Worm (Caenorhabditis elegans): ENCODE results near the gene cdr-3.

- TF ChIP-seq him-1 (tag; optimal IDR thresholded peaks at IDR 0.05) (no peak), W03F9.2 (tag; optimal IDR thresholded peaks at IDR 0.05) (no peak)
These were observed 2.8 kb downstream of the cdr-3 start for ce11 chrV:12414362-12414761.

All from whole organism, L4/young adult.